Fruit fly (Drosophila melanogaster) whole organism: ENCODE results near the gene CG1998.

Source experiments
- CG8478 ChIP-seq: fragments of >200 bp; optimal IDR thresholded peaks from 2 replicates; lab custom pipeline; 2018; ENCODE audit warnings: inconsistent platforms
- Dll ChIP-seq: fragments of >200 bp; optimal IDR thresholded peaks from 2 replicates; lab custom pipeline; 2017
- EcR ChIP-seq, 2 experiments: fragments of >200 bp; optimal IDR thresholded peaks; 2 replicates each; lab custom pipeline; 2017; ENCODE audit warnings: missing biosample characterization in 2 of 2, missing genetic modification characterization in 2 of 2, missing genetic modification reagents in 2 of 2
- psq ChIP-seq: fragments of >200 bp; optimal IDR thresholded peaks from 2 replicates; lab custom pipeline; 2017
- usp ChIP-seq: fragments of >200 bp; optimal IDR thresholded peaks from 2 replicates; lab custom pipeline; 2017; ENCODE audit warnings: missing biosample characterization, missing genetic modification characterization, mixed read lengths

dm6 chrX:13370306-13370705 is 42.6 kb downstream of the CG1998 start, which contains the start of gene CG1640:
- no peak for TF ChIP-seq psq (lab: Kevin White, UChicago)
- no peak for TF ChIP-seq Dll (lab: Kevin White, UChicago)
- no peak for TF ChIP-seq CG8478 (lab: Kevin White, UChicago)
- TF ChIP-seq usp (GFP tag; lab: Kevin White, UChicago) = no peak
- no peak for TF ChIP-seq EcR (GFP tag; optimal IDR thresholded peaks at IDR 0.05; lab: Kevin White, UChicago)
